Worm (Caenorhabditis elegans): Measurements from ENCODE around the gene unc-58.

Gene unc-58

DNA sequence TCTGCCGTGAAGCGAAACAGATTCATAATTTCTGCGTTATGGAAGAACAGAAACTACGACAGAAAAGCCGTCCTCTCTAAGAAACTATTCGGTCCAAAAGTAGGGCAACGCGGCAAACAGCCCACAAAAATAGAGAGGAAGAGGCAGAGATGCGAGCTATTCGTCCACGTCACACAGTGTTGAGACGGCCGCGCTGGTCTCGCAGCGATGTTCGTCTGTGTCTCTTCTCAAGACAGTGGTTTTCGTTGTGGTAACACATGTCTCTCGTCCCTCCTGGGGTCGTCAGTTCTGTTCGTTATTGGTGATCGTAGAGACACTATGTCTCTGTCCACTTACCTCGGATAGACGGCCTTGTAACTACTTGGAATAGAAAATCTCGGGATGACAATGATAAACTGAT is 25.7 kb upstream of the unc-58 start, which contains the start of gene erd-2.1 (continued):
- TF ChIP-seq unc-86 (tag; optimal IDR thresholded peaks at IDR 0.05) (no peak), elt-3 (tag; optimal IDR thresholded peaks at IDR 0.05) (peak in 2 of 6 experiments; percentile 31 to 60), irx-1 (tag; optimal IDR thresholded peaks at IDR 0.05) (no peak), ztf-4 (tag; optimal IDR thresholded peaks at IDR 0.05) (no peak), lsy-2 (tag; optimal IDR thresholded peaks at IDR 0.05) (peak; percentile 48 to 69), aly-2 (tag; optimal IDR thresholded peaks at IDR 0.05) (no peak), pqm-1 (tag; optimal IDR thresholded peaks at IDR 0.05) (no peak), hlh-17 (GFP tag; optimal IDR thresholded peaks at IDR 0.05; ENCODE audit: borderline replicate concordance) (no peak), hpl-2 (GFP tag; optimal IDR thresholded peaks at IDR 0.05) (no peak), sox-4 (tag; optimal IDR thresholded peaks at IDR 0.05) (no peak), mdl-1 (tag; optimal IDR thresholded peaks at IDR 0.05) (peak in 1 of 2 experiments; percentile 76), ceh-8 (GFP tag; optimal IDR thresholded peaks at IDR 0.05) (no peak), fkh-10 (GFP tag; optimal IDR thresholded peaks at IDR 0.05) (no peak), mab-9 (GFP tag; IDR thresholded peaks at IDR 0.05) (no peak), dpl-1 (GFP tag; optimal IDR thresholded peaks at IDR 0.05) (peak in 2 of 3 experiments; percentile 22 to 25), vab-15 (tag; optimal IDR thresholded peaks at IDR 0.05) (peak; percentile 37), F16B12.6 (tag; optimal IDR thresholded peaks at IDR 0.05) (no peak), jun-1 (tag; optimal IDR thresholded peaks at IDR 0.05) (no peak), nhr-237 (tag; optimal IDR thresholded peaks at IDR 0.05) (no peak), tbx-2 (tag; optimal IDR thresholded peaks at IDR 0.05) (peak; percentile 66), unc-130 (tag; optimal IDR thresholded peaks at IDR 0.05) (no peak), unc-62 (GFP tag; optimal IDR thresholded peaks at IDR 0.05) (no peak), ces-1 (GFP tag; optimal IDR thresholded peaks at IDR 0.05) (no peak), ceh-88 (GFP tag; IDR thresholded peaks at IDR 0.05) (no peak), C34B4.2 (tag; optimal IDR thresholded peaks at IDR 0.05) (no peak), swsn-7 (tag; optimal IDR thresholded peaks at IDR 0.05) (peak; percentile 57), ceh-63 (GFP tag; optimal IDR thresholded peaks at IDR 0.05) (no peak), alr-1 (tag; optimal IDR thresholded peaks at IDR 0.05; ENCODE audit: borderline replicate concordance) (no peak), fkh-4 (tag; optimal IDR thresholded peaks at IDR 0.05; ENCODE audit: borderline replicate concordance) (no peak), mef-2 (tag; optimal IDR thresholded peaks at IDR 0.05) (peak; percentile 7), skn-1 (tag; optimal IDR thresholded peaks at IDR 0.05) (no peak), pax-3 (tag; optimal IDR thresholded peaks at IDR 0.05) (no peak), zag-1 (tag; optimal IDR thresholded peaks at IDR 0.05) (no peak), C16A3.4 (tag; optimal IDR thresholded peaks at IDR 0.05) (peak; percentile 59), C04F5.9 (tag; optimal IDR thresholded peaks at IDR 0.05) (no peak), fkh-8 (tag; optimal IDR thresholded peaks at IDR 0.05) (peak; percentile 28), ama-1 (optimal IDR thresholded peaks at IDR 0.05) (no peak), nhr-85 (tag) (peak; percentile 83), efl-3 (GFP tag; optimal IDR thresholded peaks at IDR 0.05) (no peak), nhr-19 (GFP tag; conservative IDR thresholded peaks at IDR 0.05) (peak; percentile 68), nhr-20 (tag; optimal IDR thresholded peaks at IDR 0.05) (peak; percentile 75), nhr-47 (tag; optimal IDR thresholded peaks at IDR 0.05) (peak; percentile 52), aha-1 (tag; optimal IDR thresholded peaks at IDR 0.05) (no peak), efl-1 (optimal IDR thresholded peaks at IDR 0.05) (peak; percentile 22 to 57), efl-1 (GFP tag; optimal IDR thresholded peaks at IDR 0.05 in 1 of 2) (peak in 1 of 2 experiments; percentile 48), hlh-4 (tag; optimal IDR thresholded peaks at IDR 0.05) (no peak), unc-98 (GFP tag; IDR thresholded peaks at IDR 0.05) (no peak)

Data from whole organism, L1 larva.